Fruit fly (Drosophila melanogaster): ENCODE results near the gene HLH4C.
A peak's percentile ranks its signal among the peaks of the same experiment; 100 is the strongest.

Gene HLH4C

DNA sequence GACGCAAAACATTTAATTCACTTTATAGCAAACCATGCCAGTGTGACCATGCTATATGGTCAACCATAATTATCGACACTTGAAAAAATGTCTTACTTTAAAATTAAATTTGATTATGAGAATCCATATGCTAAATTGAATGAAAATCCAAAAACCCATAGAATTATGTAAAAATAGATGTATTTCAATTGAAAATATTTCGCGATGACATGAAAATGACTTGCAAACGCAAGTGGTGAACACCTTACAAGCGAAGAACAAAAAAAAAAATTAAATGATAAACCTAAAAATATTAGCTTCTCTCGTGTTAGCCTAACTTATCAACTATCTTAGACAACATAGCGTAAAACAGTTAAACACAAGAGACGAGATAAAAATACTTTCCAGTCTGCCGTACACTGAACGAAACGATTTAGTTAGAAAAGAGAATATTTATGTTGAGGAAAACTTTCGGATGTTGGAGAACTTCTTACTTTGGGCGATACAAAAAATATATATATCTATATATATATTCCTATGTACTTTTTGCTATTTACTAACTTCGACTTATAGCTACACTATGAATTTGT, 32.7 kb upstream of the HLH4C start (continued):
- TF ChIP-seq CG9437 (GFP tag; optimal IDR thresholded peaks at IDR 0.05) (no peak), CG10267 (tag; optimal IDR thresholded peaks at IDR 0.05) (peak; percentile 54), CG12391 (tag; optimal IDR thresholded peaks at IDR 0.05) (peak; percentile 67), cg (GFP tag; optimal IDR thresholded peaks at IDR 0.05) (no peak), CG12155 (GFP tag; optimal IDR thresholded peaks at IDR 0.05) (peak; percentile 32), Hr51 (GFP tag; optimal IDR thresholded peaks at IDR 0.05) (peak; percentile 45 to 66), Trl (optimal IDR thresholded peaks at IDR 0.05) (no peak), Trl (GFP tag; optimal IDR thresholded peaks at IDR 0.05) (peak; percentile 4), crp (GFP tag; optimal IDR thresholded peaks at IDR 0.05) (peak in 1 of 2 experiments; percentile 44), her (GFP tag; optimal IDR thresholded peaks at IDR 0.05) (peak; percentile 31), prd (optimal IDR thresholded peaks at IDR 0.05) (no peak), prd (GFP tag; IDR thresholded peaks at IDR 0.05) (peak; percentile 69; the same call in 2 of the 3 replicates), CG4404 (GFP tag; IDR thresholded peaks at IDR 0.05) (no peak), D19B (GFP tag; optimal IDR thresholded peaks at IDR 0.05) (peak; percentile 37), sd (tag; optimal IDR thresholded peaks at IDR 0.05) (no peak), CG1602 (GFP tag; optimal IDR thresholded peaks at IDR 0.05) (peak; percentile 51), bowl (GFP tag; IDR thresholded peaks at IDR 0.05) (peak; percentile 38; the same call in 1 of the 2 replicates), CG12659 (GFP tag; optimal IDR thresholded peaks at IDR 0.05) (peak; percentile 27), CG3726 (GFP tag; IDR thresholded peaks at IDR 0.05) (no peak), CG6272 (GFP tag; IDR thresholded peaks at IDR 0.05) (no peak), CG17612 (GFP tag; IDR thresholded peaks at IDR 0.05) (no peak), ttk (GFP tag; IDR thresholded peaks at IDR 0.05) (no peak), ftz-f1 (GFP tag; optimal IDR thresholded peaks at IDR 0.05) (no peak), NFAT (GFP tag; IDR thresholded peaks at IDR 0.05) (no peak), insv (GFP tag; optimal IDR thresholded peaks at IDR 0.05) (no peak), CG7271 (tag; optimal IDR thresholded peaks at IDR 0.05) (no peak), CG31224 (GFP tag; IDR thresholded peaks at IDR 0.05) (peak; percentile 27; the same call in 1 of the 2 replicates), Elba2 (GFP tag; optimal IDR thresholded peaks at IDR 0.05) (no peak), crol (GFP tag; IDR thresholded peaks at IDR 0.05) (no peak), gem (tag; optimal IDR thresholded peaks at IDR 0.05) (peak; percentile 78), Blimp-1 (GFP tag; optimal IDR thresholded peaks at IDR 0.05) (peak; percentile 55), CrebB (tag; optimal IDR thresholded peaks at IDR 0.05) (no peak), CG32767 (GFP tag; IDR thresholded peaks at IDR 0.05) (no peak; the same call in 1 of the 2 replicates), Dbx (GFP tag; IDR thresholded peaks at IDR 0.05) (peak; percentile 23; the same call in 1 of the 3 replicates), mam (GFP tag; optimal IDR thresholded peaks at IDR 0.05) (peak; percentile 55), maf-S (GFP tag; optimal IDR thresholded peaks at IDR 0.05) (peak; percentile 49), Gug (GFP tag; IDR thresholded peaks at IDR 0.05) (0 out of 4 replicates have a peak, but pooled peaks have one; percentile 17), Poxn (GFP tag; IDR thresholded peaks at IDR 0.05) (no peak), CG3838 (GFP tag; optimal IDR thresholded peaks at IDR 0.05) (no peak), sim (GFP tag; IDR thresholded peaks at IDR 0.05) (no peak), Dfd (GFP tag; optimal IDR thresholded peaks at IDR 0.05) (no peak), CG1233 (GFP tag; optimal IDR thresholded peaks at IDR 0.05) (peak; percentile 10), ATbp (GFP tag; optimal IDR thresholded peaks at IDR 0.05) (peak; percentile 44), unc-4 (GFP tag; IDR thresholded peaks at IDR 0.05; ENCODE audit: partially characterized antibody) (no peak), CG7357 (GFP tag; IDR thresholded peaks at IDR 0.05) (peak; percentile 43; the same call in 2 of the 3 replicates), fd3F (GFP tag; optimal IDR thresholded peaks at IDR 0.05) (peak; percentile 36), amos (GFP tag; IDR thresholded peaks at IDR 0.05; ENCODE audit: partially characterized antibody) (no peak), CG13624 (GFP tag; optimal IDR thresholded peaks at IDR 0.05) (peak; percentile 2), phol (tag; optimal IDR thresholded peaks at IDR 0.05) (peak; percentile 58), CG11085 (GFP tag; IDR thresholded peaks at IDR 0.05) (no peak), CG3847 (GFP tag; IDR thresholded peaks at IDR 0.05) (peak; percentile 34)

Data from whole organism, embryonic.